Worm (Caenorhabditis elegans) whole organism, mixed stage, embryonic: ENCODE measurements around the gene C14F11.4.

Experiments used
- ces-1 ChIP-seq: fragments of 150-350 bp; optimal IDR thresholded peaks from 2 replicates; lab custom pipeline; 2014; ENCODE audit warnings: missing biosample characterization, missing genetic modification reagents, missing genetic modification characterization
- lsy-2 ChIP-seq: fragments of 150-350 bp; optimal IDR thresholded peaks from 2 replicates; lab custom pipeline; 2014; ENCODE audit warnings: missing biosample characterization, missing genetic modification characterization
- nhr-2 ChIP-seq: fragments of 150-350 bp; optimal IDR thresholded peaks from 2 replicates; lab custom pipeline; 2014; ENCODE audit warnings: missing biosample characterization, missing genetic modification characterization
- snpc-4 ChIP-seq: fragments of 150-350 bp; optimal IDR thresholded peaks from 2 replicates; lab custom pipeline; 2014; ENCODE audit warnings: missing biosample characterization, missing genetic modification characterization

DNA sequence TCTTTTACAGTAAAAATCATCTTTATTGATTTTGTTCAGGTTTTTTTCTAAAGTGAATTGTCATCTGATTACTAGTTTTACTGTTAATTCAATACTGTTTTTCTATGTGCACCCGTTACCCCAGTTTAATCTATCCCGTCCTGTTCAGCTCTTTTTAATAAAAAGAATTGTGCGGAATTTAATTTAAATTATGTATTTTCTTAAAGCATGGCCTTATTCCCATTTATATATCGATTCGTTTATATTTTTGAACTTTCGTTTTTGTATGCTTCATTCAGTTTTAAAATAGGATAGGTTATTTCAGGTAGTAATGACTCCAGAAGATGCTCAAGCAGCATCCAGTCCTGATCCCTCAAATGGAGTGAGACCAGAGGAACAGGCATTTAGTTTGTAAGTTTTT is 33.9 kb upstream of the C14F11.4 start, which contains the start of gene W05H9.2:
- no peak for TF ChIP-seq ces-1 (GFP tag; lab: Kevin White, UChicago)
- no peak for TF ChIP-seq nhr-2 (tag; lab: Kevin White, UChicago)
- TF ChIP-seq lsy-2: no peak
- no peak for TF ChIP-seq snpc-4 (tag; lab: Kevin White, UChicago)
